Fruit fly (Drosophila melanogaster) whole organism, embryonic: ENCODE data around the gene CG31636.

Experiments used
- Adf1 ChIP-seq: fragments of 200-800 bp; sonication (Bioruptor generic); IDR thresholded peaks from 2 replicates; pipeline ENCODE4 v1.3.6; 2022; ENCODE audit warnings: missing biosample characterization, missing genetic modification characterization
- Atf-2 ChIP-seq: fragments of 200-800 bp; sonication (Bioruptor generic); optimal IDR thresholded peaks from 2 replicates; lab custom pipeline; 2016; ENCODE audit warnings: missing biosample characterization, missing genetic modification characterization
- Blimp-1 ChIP-seq: fragments of 200-800 bp; sonication (Bioruptor generic); optimal IDR thresholded peaks from 3 replicates; lab custom pipeline; 2018; ENCODE audit warnings: missing biosample characterization, missing genetic modification characterization, mild to moderate bottlenecking, moderate library complexity, missing genetic modification reagents
- CG11085 ChIP-seq: fragments of 200-800 bp; sonication (Bioruptor generic); IDR thresholded peaks from 2 replicates; pipeline ENCODE4 v1.3.6; 2022; ENCODE audit warnings: missing biosample characterization, missing genetic modification characterization
- CG11456 ChIP-seq: fragments of 200-800 bp; sonication (Bioruptor generic); IDR thresholded peaks from 3 replicates; pipeline ENCODE4 v1.3.6; 2022; ENCODE audit warnings: missing biosample characterization, missing genetic modification characterization
- CG11695 ChIP-seq: fragments of 200-800 bp; sonication (Bioruptor generic); IDR thresholded peaks from 3 replicates; pipeline ENCODE4 v1.3.6; 2022; ENCODE audit warnings: missing biosample characterization, missing genetic modification characterization
- CG12155 ChIP-seq: fragments of 200-800 bp; sonication (Bioruptor generic); optimal IDR thresholded peaks from 3 replicates; lab custom pipeline; 2016; ENCODE audit warnings: missing biosample characterization, missing genetic modification characterization
- CG15269 ChIP-seq: fragments of 200-800 bp; sonication (Bioruptor generic); optimal IDR thresholded peaks from 2 replicates; lab custom pipeline; 2018; ENCODE audit warnings: missing biosample characterization, mild to moderate bottlenecking, missing genetic modification characterization, moderate library complexity
- CG17328 ChIP-seq: fragments of 200-800 bp; sonication (Bioruptor generic); IDR thresholded peaks from 2 replicates; pipeline ENCODE4 v1.3.6; 2022; ENCODE audit warnings: missing biosample characterization, missing genetic modification characterization
- CG18476 ChIP-seq: fragments of 200-800 bp; sonication (Bioruptor generic); optimal IDR thresholded peaks from 2 replicates; lab custom pipeline; 2016; ENCODE audit warnings: missing biosample characterization, mild to moderate bottlenecking, missing genetic modification characterization
- CG18599 ChIP-seq: fragments of 200-800 bp; sonication (Bioruptor generic); optimal IDR thresholded peaks from 3 replicates; lab custom pipeline; 2017; ENCODE audit warnings: missing biosample characterization, missing genetic modification characterization, mild to moderate bottlenecking, moderate library complexity, missing genetic modification reagents
- CG32772 ChIP-seq: fragments of 200-800 bp; sonication (Bioruptor generic); IDR thresholded peaks from 2 replicates; pipeline ENCODE4 v1.3.6; 2022; ENCODE audit warnings: missing biosample characterization, missing genetic modification characterization
- CG3281 ChIP-seq: fragments of 200-800 bp; sonication (Bioruptor generic); optimal IDR thresholded peaks from 3 replicates; lab custom pipeline; 2017; ENCODE audit warnings: missing biosample characterization, mild to moderate bottlenecking, missing genetic modification characterization
- CG34422 ChIP-seq: fragments of 200-800 bp; sonication (Bioruptor generic); IDR thresholded peaks from 3 replicates; pipeline ENCODE4 v1.3.6; 2022; ENCODE audit warnings: missing biosample characterization, missing genetic modification characterization
- CG3726 ChIP-seq: fragments of 200-800 bp; sonication (Bioruptor generic); IDR thresholded peaks from 3 replicates; pipeline ENCODE4, ENCODE4 v1.3.6; 2022; ENCODE audit warnings: missing biosample characterization, missing genetic modification characterization
- CG4282 ChIP-seq: fragments of 200-800 bp; sonication (Bioruptor generic); optimal IDR thresholded peaks from 2 replicates; lab custom pipeline; 2016; ENCODE audit warnings: missing biosample characterization, missing genetic modification characterization
- CG6175 ChIP-seq: fragments of 200-800 bp; sonication (Bioruptor generic); IDR thresholded peaks from 3 replicates; pipeline ENCODE4 v1.3.6; 2022; ENCODE audit warnings: missing biosample characterization, missing genetic modification characterization
- CG8290 ChIP-seq, 3 experiments: fragments of 200-800 bp; sonication (Bioruptor generic); optimal IDR thresholded peaks; 2 replicates each; lab custom pipeline; 2016 to 2019; ENCODE audit warnings: missing biosample characterization in 3 of 3, missing genetic modification characterization in 3 of 3, mild to moderate bottlenecking in 2 of 3, moderate library complexity in 1 of 3
- CG9215 ChIP-seq: fragments of 200-800 bp; sonication (Bioruptor generic); IDR thresholded peaks from 2 replicates; pipeline ENCODE4 v1.3.6; 2022; ENCODE audit warnings: missing biosample characterization, missing genetic modification characterization
- CG9932 ChIP-seq: fragments of 200-800 bp; sonication (Bioruptor generic); IDR thresholded peaks from 2 replicates; pipeline ENCODE4 v1.3.6; 2022; ENCODE audit warnings: missing biosample characterization, missing genetic modification characterization
- D19A ChIP-seq: fragments of 200-800 bp; optimal IDR thresholded peaks from 3 replicates; lab custom pipeline; 2019; ENCODE audit warnings: missing biosample characterization, mild to moderate bottlenecking, missing genetic modification characterization, moderate library complexity
- D19B ChIP-seq: fragments of 200-800 bp; sonication (Bioruptor generic); optimal IDR thresholded peaks from 2 replicates; lab custom pipeline; 2017; ENCODE audit warnings: missing biosample characterization, mild to moderate bottlenecking, missing genetic modification characterization
- Dbx ChIP-seq: fragments of 200-800 bp; sonication (Bioruptor generic); IDR thresholded peaks from 3 replicates; pipeline ENCODE4 v1.3.6; 2022; ENCODE audit warnings: missing biosample characterization, missing genetic modification characterization
- Dp ChIP-seq: fragments of 200-800 bp; sonication (Bioruptor generic); optimal IDR thresholded peaks from 2 replicates; lab custom pipeline; 2018; ENCODE audit warnings: missing biosample characterization, mild to moderate bottlenecking, missing genetic modification characterization, moderate library complexity
- H15 ChIP-seq: fragments of 200-800 bp; sonication (Bioruptor generic); IDR thresholded peaks from 3 replicates; pipeline ENCODE4 v1.3.6; 2022; ENCODE audit warnings: missing biosample characterization, missing genetic modification characterization
- Hr78 ChIP-seq, 2 experiments: fragments of 200-800 bp in 1 of 2; fragments of >200 bp in 1 of 2; sonication (Bioruptor generic) in 1 of 2; optimal IDR thresholded peaks; 2 replicates each; lab custom pipeline; 2017 to 2019; ENCODE audit warnings: missing biosample characterization in 2 of 2, missing genetic modification characterization in 2 of 2, mild to moderate bottlenecking in 1 of 2, moderate library complexity in 1 of 2
- Neu2 ChIP-seq: fragments of 200-800 bp; sonication (Bioruptor generic); optimal IDR thresholded peaks from 3 replicates; lab custom pipeline; 2016; ENCODE audit warnings: missing biosample characterization, missing genetic modification characterization, borderline replicate concordance
- Opbp ChIP-seq: fragments of 200-800 bp; sonication (Bioruptor generic); IDR thresholded peaks from 3 replicates; pipeline ENCODE4 v1.3.6; 2022; ENCODE audit warnings: missing biosample characterization, missing genetic modification characterization; ENCODE audit not compliant: partially characterized antibody
- Optix ChIP-seq: fragments of 200-800 bp; sonication (Bioruptor generic); IDR thresholded peaks from 3 replicates; pipeline ENCODE4 v1.3.6; 2022; ENCODE audit warnings: missing biosample characterization, missing genetic modification characterization
- Six4 ChIP-seq: fragments of 200-800 bp; sonication (Bioruptor generic); optimal IDR thresholded peaks from 2 replicates; lab custom pipeline; 2016; ENCODE audit warnings: missing biosample characterization, missing genetic modification characterization
- Sox100B ChIP-seq: fragments of 200-800 bp; sonication (Bioruptor generic); optimal IDR thresholded peaks from 3 replicates; lab custom pipeline; 2018; ENCODE audit warnings: missing biosample characterization, mild to moderate bottlenecking, missing genetic modification characterization
- Sox102F ChIP-seq: fragments of 200-800 bp; sonication (Bioruptor generic); optimal IDR thresholded peaks from 2 replicates; lab custom pipeline; 2018; ENCODE audit warnings: missing biosample characterization, mild to moderate bottlenecking, missing genetic modification characterization, moderate library complexity
- amos ChIP-seq: fragments of 200-800 bp; sonication (Bioruptor generic); IDR thresholded peaks from 2 replicates; pipeline ENCODE4 v1.3.6; 2022; ENCODE audit warnings: missing biosample characterization, missing genetic modification characterization; ENCODE audit not compliant: partially characterized antibody
- ash1 ChIP-seq: fragments of 200-800 bp; sonication (Bioruptor generic); optimal IDR thresholded peaks from 2 replicates; lab custom pipeline; 2018; ENCODE audit warnings: missing biosample characterization, mild to moderate bottlenecking, missing genetic modification characterization
- chm ChIP-seq: fragments of 200-800 bp; sonication (Bioruptor generic); IDR thresholded peaks from 2 replicates; pipeline ENCODE4 v1.3.6; 2022; ENCODE audit warnings: missing biosample characterization, missing genetic modification characterization
- crol ChIP-seq: fragments of 200-800 bp; sonication (Bioruptor generic); IDR thresholded peaks from 2 replicates; pipeline ENCODE4 v1.3.6; 2022; ENCODE audit warnings: missing biosample characterization, missing genetic modification characterization
- dati ChIP-seq: fragments of 200-800 bp; sonication (Bioruptor generic); IDR thresholded peaks from 2 replicates; pipeline ENCODE4 v1.3.6; 2022; ENCODE audit warnings: missing biosample characterization, missing genetic modification characterization
- dmrt11E ChIP-seq: fragments of 200-800 bp; sonication (Bioruptor generic); optimal IDR thresholded peaks from 3 replicates; lab custom pipeline; 2018; ENCODE audit warnings: missing biosample characterization, mild to moderate bottlenecking, missing genetic modification characterization, moderate library complexity
- gcm ChIP-seq: fragments of 200-800 bp; sonication (Bioruptor generic); optimal IDR thresholded peaks from 2 replicates; lab custom pipeline; 2019; ENCODE audit warnings: missing biosample characterization, mild to moderate bottlenecking, missing genetic modification characterization, moderate library complexity
- gsb-n ChIP-seq: fragments of 200-800 bp; sonication (Bioruptor generic); optimal IDR thresholded peaks from 3 replicates; lab custom pipeline; 2018; ENCODE audit warnings: missing biosample characterization, mild to moderate bottlenecking, missing genetic modification characterization
- knrl ChIP-seq: fragments of 200-800 bp; sonication (Bioruptor generic); IDR thresholded peaks from 3 replicates; pipeline ENCODE4 v1.3.6; 2022; ENCODE audit warnings: missing biosample characterization, missing genetic modification characterization; ENCODE audit not compliant: partially characterized antibody
- oc ChIP-seq: fragments of 200-800 bp; sonication (Bioruptor generic); optimal IDR thresholded peaks from 2 replicates; lab custom pipeline; 2018; ENCODE audit warnings: missing biosample characterization, mild to moderate bottlenecking, missing genetic modification characterization, moderate library complexity
- org-1 ChIP-seq: fragments of 200-800 bp; sonication (Bioruptor generic); optimal IDR thresholded peaks from 2 replicates; lab custom pipeline; 2017; ENCODE audit warnings: missing biosample characterization, missing genetic modification characterization
- pros ChIP-seq: fragments of 200-800 bp; sonication (Bioruptor generic); optimal IDR thresholded peaks from 3 replicates; lab custom pipeline; 2019; ENCODE audit warnings: missing biosample characterization, mild to moderate bottlenecking, missing genetic modification characterization, moderate library complexity
- slp2 ChIP-seq: fragments of 200-800 bp; sonication (Bioruptor generic); optimal IDR thresholded peaks from 2 replicates; lab custom pipeline; 2016; ENCODE audit warnings: missing biosample characterization, missing genetic modification characterization
- toy ChIP-seq: fragments of 200-800 bp; sonication (Bioruptor generic); IDR thresholded peaks from 2 replicates; pipeline ENCODE4 v1.3.6; 2022; ENCODE audit warnings: missing biosample characterization, missing genetic modification characterization
- twi ChIP-seq: fragments of 200-800 bp; optimal IDR thresholded peaks from 2 replicates; lab custom pipeline; 2019; ENCODE audit warnings: missing biosample characterization, mild to moderate bottlenecking, missing genetic modification characterization, moderate library complexity
- unc-4 ChIP-seq: fragments of 200-800 bp; sonication (Bioruptor generic); IDR thresholded peaks from 2 replicates; pipeline ENCODE4 v1.3.6; 2022; ENCODE audit warnings: missing biosample characterization, missing genetic modification characterization; ENCODE audit not compliant: partially characterized antibody
- zfh2 ChIP-seq: fragments of 200-800 bp; sonication (Bioruptor generic); optimal IDR thresholded peaks from 2 replicates; lab custom pipeline; 2016; ENCODE audit warnings: missing biosample characterization, missing genetic modification characterization

Gene CG31636

DNA sequence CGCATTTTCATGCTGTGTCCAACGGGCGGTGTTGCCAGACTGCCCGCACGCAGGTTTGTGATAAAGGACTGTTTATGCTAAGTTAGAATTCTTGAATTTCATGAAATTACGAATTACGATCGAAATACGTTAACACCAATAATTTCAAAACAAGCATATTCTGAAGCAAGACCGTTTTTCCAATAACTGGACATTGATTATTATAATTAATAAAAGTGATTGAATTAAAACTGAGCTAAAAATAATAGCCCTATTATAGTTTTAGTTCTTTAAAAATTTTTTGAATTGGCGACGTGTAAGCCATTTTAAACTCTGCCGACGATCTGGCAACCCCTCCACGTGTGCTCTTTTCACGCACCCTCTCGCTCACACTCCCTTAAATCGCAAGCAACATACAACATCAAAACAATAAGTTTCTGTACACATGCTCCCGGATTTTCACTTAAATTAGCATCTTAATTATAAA, 9.8 kb downstream of the CG31636 start (continued):
- TF ChIP-seq slp2 (GFP tag; lab: Kevin White, UChicago) (peak; percentile 87), CG11085 (GFP tag; lab: Robert Waterston, UW) (peak; percentile 83), gsb-n (tag; lab: Kevin White, UChicago) (peak; percentile 83), CG18476 (GFP tag; lab: Kevin White, UChicago) (peak; percentile 95), Opbp (GFP tag; lab: Robert Waterston, UW) (no peak), knrl (no peak), chm (GFP tag; lab: Robert Waterston, UW) (peak; percentile 85), D19B (GFP tag; lab: Kevin White, UChicago) (peak; percentile 91), Hr78 (GFP tag; optimal IDR thresholded peaks at IDR 0.05; lab: Kevin White, UChicago) (peak in 1 of 2 experiments; percentile 75), pros (GFP tag; lab: Kevin White, UChicago) (peak; percentile 33), Atf-2 (GFP tag; lab: Kevin White, UChicago) (peak; percentile 87), CG9215 (GFP tag; lab: Robert Waterston, UW) (peak; percentile 93), Blimp-1 (peak; percentile 91), CG12155 (GFP tag; lab: Kevin White, UChicago) (peak; percentile 95), Dp (peak; percentile 23), Adf1 (peak; percentile 61), CG11456 (GFP tag; lab: Robert Waterston, UW) (peak; percentile 91), CG8290 (GFP tag; optimal IDR thresholded peaks at IDR 0.05; lab: Kevin White, UChicago) (peak; percentile 89), CG8290 (tag; optimal IDR thresholded peaks at IDR 0.05; lab: Kevin White, UChicago) (peak; percentile 88 to 92), Six4 (peak; percentile 93), CG4282 (GFP tag; lab: Kevin White, UChicago) (peak; percentile 1), CG11695 (GFP tag; lab: Robert Waterston, UW) (peak; percentile 96), org-1 (GFP tag; lab: Kevin White, UChicago) (peak; percentile 94), Dbx (GFP tag; lab: Robert Waterston, UW) (peak; percentile 94), CG3726 (GFP tag; lab: Robert Waterston, UW) (peak; percentile 90), CG34422 (GFP tag; lab: Robert Waterston, UW) (peak; percentile 92), CG17328 (peak; percentile 88), zfh2 (GFP tag; lab: Kevin White, UChicago) (peak; percentile 94), ash1 (GFP tag; lab: Kevin White, UChicago) (peak; percentile 65), D19A (tag; lab: Kevin White, UChicago) (peak; percentile 90), CG18599 (GFP tag; lab: Kevin White, UChicago) (peak; percentile 97), amos (GFP tag; lab: Robert Waterston, UW) (no peak; the same call in 1 of the 2 replicates), twi (tag; lab: Kevin White, UChicago) (peak; percentile 92), Sox100B (GFP tag; lab: Kevin White, UChicago) (peak; percentile 95), CG3281 (GFP tag; lab: Kevin White, UChicago) (peak; percentile 97), Sox102F (GFP tag; lab: Kevin White, UChicago) (peak; percentile 96), gcm (GFP tag; lab: Kevin White, UChicago) (peak; percentile 93), dmrt11E (peak; percentile 93), oc (tag; lab: Kevin White, UChicago) (peak; percentile 87), CG15269 (peak; percentile 96), CG9932 (GFP tag; lab: Robert Waterston, UW) (peak; percentile 93), CG6175 (GFP tag; lab: Robert Waterston, UW) (peak; percentile 74; the same call in 2 of the 3 replicates), Optix (GFP tag; lab: Robert Waterston, UW) (peak; percentile 80), CG32772 (peak; percentile 89), toy (GFP tag; lab: Robert Waterston, UW) (peak; percentile 83), Neu2 (GFP tag; lab: Kevin White, UChicago) (peak; percentile 6), unc-4 (no peak), H15 (GFP tag; lab: Robert Waterston, UW) (peak; percentile 89), crol (peak; percentile 48), dati (GFP tag; lab: Robert Waterston, UW) (0 out of 2 replicates have a peak, but pooled peaks have one; percentile 29)
